Fruit fly (Drosophila melanogaster) S2 (cell line): ENCODE data around the gene grn.

Experiments used
- CG8478 ChIP-seq: fragments of >200 bp; optimal IDR thresholded peaks from 2 replicates; lab custom pipeline; 2018
- CTCF ChIP-seq, 2 experiments: fragments of >200 bp; optimal IDR thresholded peaks; 2 replicates each; lab custom pipeline; 2018

- no peak for TF ChIP-seq CTCF (optimal IDR thresholded peaks at IDR 0.05; lab: Kevin White, UChicago)
- TF ChIP-seq CG8478 (lab: Kevin White, UChicago) = no peak
Measured at dm6 chr3R:8108770-8109169, 72.5 kb downstream of the grn start.
